Fruit fly (Drosophila melanogaster): ENCODE data around the gene CG13474.
A peak's percentile ranks its signal among the peaks of the same experiment; 100 is the strongest.

CG13474 gene

DNA sequence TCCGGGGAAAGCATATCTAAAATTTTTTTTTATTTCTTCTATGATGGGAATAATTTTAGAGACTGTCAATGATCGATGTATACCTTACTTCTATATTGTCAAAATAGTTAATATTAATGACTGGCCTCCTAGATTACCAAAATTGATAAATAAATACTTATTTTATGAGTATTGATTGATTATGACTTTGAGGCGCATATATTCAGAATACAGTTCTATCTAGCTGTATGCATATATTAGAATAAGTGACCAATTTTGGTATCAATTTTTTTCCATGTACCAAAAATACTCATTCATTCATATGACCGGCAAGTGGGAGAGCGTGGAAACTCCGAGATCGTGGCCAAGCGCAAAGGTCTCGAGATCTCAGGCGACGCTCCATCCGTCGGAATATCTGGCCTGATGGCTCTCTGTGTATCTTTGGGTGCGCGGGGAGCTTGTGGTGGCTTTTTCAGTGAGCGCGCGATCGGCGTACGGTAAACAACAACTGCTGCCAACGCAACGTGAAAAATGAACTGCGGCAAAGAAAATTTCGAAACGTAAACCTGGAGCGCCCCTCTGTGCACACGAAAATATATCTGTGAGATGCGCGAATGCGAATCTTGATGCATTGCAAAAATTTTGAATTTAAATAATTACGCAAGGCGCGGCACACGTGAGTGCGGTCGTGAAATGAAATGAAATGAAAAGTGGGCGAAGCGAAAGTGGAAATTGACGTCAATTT, 24.4 kb downstream of the CG13474 start, which contains the start of the genes CG43121 and ome:
TSS of gene CG43121 (minus strand) at position 51 of the 724 bp plus-strand sequence.
TSS of gene ome (plus strand) at position 453 of the 724 bp plus-strand sequence.
- TF ChIP-seq CG1621 (tag; optimal IDR thresholded peaks at IDR 0.05) (peak; percentile 38), Hr4 (GFP tag; optimal IDR thresholded peaks at IDR 0.05) (peak; percentile 18), CG15336 (GFP tag; IDR thresholded peaks at IDR 0.05) (peak; percentile 59), spab (GFP tag; optimal IDR thresholded peaks at IDR 0.05) (no peak), vri (GFP tag; optimal IDR thresholded peaks at IDR 0.05) (peak; percentile 45), CG11762 (GFP tag; optimal IDR thresholded peaks at IDR 0.05; ENCODE audit: insufficient read depth) (no peak), Hr39 (GFP tag; optimal IDR thresholded peaks at IDR 0.05) (no peak), CG6808 (GFP tag; optimal IDR thresholded peaks at IDR 0.05) (peak; percentile 19), CG31627 (GFP tag; optimal IDR thresholded peaks at IDR 0.05) (no peak), dsx (GFP tag; optimal IDR thresholded peaks at IDR 0.05; ENCODE audit: poor library complexity, severe bottlenecking) (no peak), CG16779 (tag; optimal IDR thresholded peaks at IDR 0.05) (peak; percentile 38), CG32006 (GFP tag; optimal IDR thresholded peaks at IDR 0.05) (peak; percentile 36), lz (GFP tag; optimal IDR thresholded peaks at IDR 0.05) (peak; percentile 22), Hr38 (GFP tag; optimal IDR thresholded peaks at IDR 0.05) (no peak), CG10669 (GFP tag; optimal IDR thresholded peaks at IDR 0.05) (peak; percentile 19), ss (GFP tag; optimal IDR thresholded peaks at IDR 0.05) (peak in 1 of 2 experiments; percentile 57), Eip75B (GFP tag; optimal IDR thresholded peaks at IDR 0.05) (peak; percentile 2), CG10631 (GFP tag; optimal IDR thresholded peaks at IDR 0.05) (no peak), Smox (GFP tag; optimal IDR thresholded peaks at IDR 0.05) (no peak), salr (GFP tag; optimal IDR thresholded peaks at IDR 0.05) (peak; percentile 8 to 11), esn (GFP tag; optimal IDR thresholded peaks at IDR 0.05) (peak; percentile 54), CG8119 (GFP tag; IDR thresholded peaks at IDR 0.05) (no peak), CG11902 (GFP tag; optimal IDR thresholded peaks at IDR 0.05) (no peak), Sox102F (GFP tag; optimal IDR thresholded peaks at IDR 0.05) (peak; percentile 31), Ets96B (tag; optimal IDR thresholded peaks at IDR 0.05) (no peak), CG6276 (GFP tag; optimal IDR thresholded peaks at IDR 0.05) (no peak), Eip93F (GFP tag; optimal IDR thresholded peaks at IDR 0.05) (no peak), CG3919 (GFP tag; optimal IDR thresholded peaks at IDR 0.05) (peak; percentile 30), Met (GFP tag; optimal IDR thresholded peaks at IDR 0.05) (peak; percentile 46), eg (GFP tag; IDR thresholded peaks at IDR 0.05) (0 out of 3 replicates have a peak, but pooled peaks have one; percentile 58), CG8319 (GFP tag; optimal IDR thresholded peaks at IDR 0.05) (no peak), CG8632 (GFP tag; optimal IDR thresholded peaks at IDR 0.05) (peak; percentile 17), achi (GFP tag; optimal IDR thresholded peaks at IDR 0.05) (no peak), net (GFP tag; optimal IDR thresholded peaks at IDR 0.05) (peak; percentile 7), acj6 (GFP tag; optimal IDR thresholded peaks at IDR 0.05) (no peak), fkh (GFP tag; optimal IDR thresholded peaks at IDR 0.05) (peak; percentile 89), Lpt (GFP tag; optimal IDR thresholded peaks at IDR 0.05) (no peak), Sox14 (GFP tag; optimal IDR thresholded peaks at IDR 0.05) (peak; percentile 9), svp (GFP tag) (peak; percentile 85), CG11294 (GFP tag; IDR thresholded peaks at IDR 0.05) (no peak), CG3032 (tag; optimal IDR thresholded peaks at IDR 0.05) (no peak), Blimp-1 (GFP tag; optimal IDR thresholded peaks at IDR 0.05) (peak; percentile 69), CG34406 (GFP tag; optimal IDR thresholded peaks at IDR 0.05) (peak; percentile 46), Gug (GFP tag; IDR thresholded peaks at IDR 0.05) (0 out of 2 replicates have a peak, but pooled peaks have one; percentile 26), CG4318 (GFP tag; optimal IDR thresholded peaks at IDR 0.05) (no peak), CG6163 (GFP tag; IDR thresholded peaks at IDR 0.05) (peak; percentile 79), CG6854 (GFP tag; optimal IDR thresholded peaks at IDR 0.05) (peak; percentile 39), OdsH (GFP tag; optimal IDR thresholded peaks at IDR 0.05) (peak; percentile 11), fd85E (GFP tag; optimal IDR thresholded peaks at IDR 0.05) (no peak), cyc (GFP tag; optimal IDR thresholded peaks at IDR 0.05) (no peak), pdm3 (GFP tag; optimal IDR thresholded peaks at IDR 0.05) (peak; percentile 38)

Data from whole organism, prepupa.